Worm (Caenorhabditis elegans) whole organism, mixed stage, embryonic: ENCODE data around the gene srw-56.

Experiments
- ces-1 ChIP-seq: fragments of 150-350 bp; optimal IDR thresholded peaks from 2 replicates; lab custom pipeline; 2014; ENCODE audit warnings: missing biosample characterization, missing genetic modification reagents, missing genetic modification characterization
- ztf-11 ChIP-seq: fragments of 150-350 bp; optimal IDR thresholded peaks from 2 replicates; lab custom pipeline; 2014; ENCODE audit warnings: missing biosample characterization, missing genetic modification characterization

DNA sequence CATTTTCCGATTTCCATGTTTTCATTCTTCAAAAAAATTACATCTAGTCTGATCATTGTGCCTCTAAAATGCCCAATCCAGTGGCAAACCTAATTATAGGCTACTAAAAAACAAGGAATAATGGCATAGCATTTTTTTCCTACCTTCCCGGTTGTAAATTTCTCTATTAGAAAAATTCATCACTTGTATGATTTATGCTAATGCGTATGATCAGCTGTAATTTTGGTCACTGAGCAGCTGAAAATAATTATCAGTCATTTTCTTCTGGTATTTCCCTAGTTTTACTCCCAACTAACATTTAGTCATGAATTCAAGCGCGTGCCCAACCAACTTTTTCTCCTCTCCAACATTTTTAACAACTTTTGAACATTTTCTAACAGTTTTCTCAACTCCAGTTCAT is 2.8 kb upstream of the srw-56 start, which contains the start of gene srh-186:
- TF ChIP-seq ztf-11 (tag; lab: Kevin White, UChicago): no peak
- TF ChIP-seq ces-1 (GFP tag; lab: Kevin White, UChicago): no peak
